Worm (Caenorhabditis elegans) whole organism, L1 larva: Measurements from ENCODE around the gene txt-12.

ENCODE experiments used
- C16A3.4 ChIP-seq: fragments of 150-350 bp; optimal IDR thresholded peaks from 2 replicates; lab custom pipeline; 2014; ENCODE audit warnings: missing biosample characterization, missing genetic modification characterization
- C34B4.2 ChIP-seq: sonication (generic microtip); optimal IDR thresholded peaks from 2 replicates; lab custom pipeline; 2017; ENCODE audit warnings: mild to moderate bottlenecking, missing genetic modification characterization, missing compliant biosample characterization
- F16B12.6 ChIP-seq: fragments of 150-350 bp; optimal IDR thresholded peaks from 2 replicates; lab custom pipeline; 2014; ENCODE audit warnings: missing biosample characterization, missing genetic modification characterization
- Y116A8C.19 ChIP-seq: sonication (generic microtip); optimal IDR thresholded peaks from 2 replicates; lab custom pipeline; 2016; ENCODE audit warnings: missing compliant biosample characterization, missing genetic modification characterization, borderline replicate concordance
- aha-1 ChIP-seq: fragments of 150-350 bp; optimal IDR thresholded peaks from 2 replicates; lab custom pipeline; 2014; ENCODE audit warnings: missing biosample characterization, missing genetic modification characterization
- alr-1 ChIP-seq: fragments of 200-800 bp; sonication (Bioruptor generic); optimal IDR thresholded peaks from 2 replicates; lab custom pipeline; 2018; ENCODE audit warnings: borderline replicate concordance, mild to moderate bottlenecking, missing genetic modification characterization, missing compliant biosample characterization
- aly-2 ChIP-seq: fragments of 150-350 bp; optimal IDR thresholded peaks from 2 replicates; lab custom pipeline; 2014; ENCODE audit warnings: missing biosample characterization, missing genetic modification characterization
- ama-1 ChIP-seq: fragments of 150-350 bp; optimal IDR thresholded peaks from 2 replicates; lab custom pipeline; 2014
- ceh-63 ChIP-seq: fragments of 200-800 bp; sonication (Bioruptor generic); optimal IDR thresholded peaks from 2 replicates; lab custom pipeline; 2018; ENCODE audit warnings: mild to moderate bottlenecking, missing genetic modification characterization, missing compliant biosample characterization
- ceh-90 ChIP-seq: sonication (generic microtip); optimal IDR thresholded peaks from 2 replicates; lab custom pipeline; 2016; ENCODE audit warnings: missing genetic modification characterization, missing compliant biosample characterization
- ces-1 ChIP-seq: fragments of 150-350 bp; optimal IDR thresholded peaks from 2 replicates; lab custom pipeline; 2014; ENCODE audit warnings: missing biosample characterization, missing genetic modification reagents, missing genetic modification characterization
- dpl-1 ChIP-seq, 3 experiments: fragments of 150-350 bp in 2 of 3; sonication (generic microtip) in 1 of 3; optimal IDR thresholded peaks; 2 replicates each; lab custom pipeline; 2014 to 2017; ENCODE audit warnings: missing biosample characterization in 3 of 3, missing genetic modification characterization in 3 of 3, missing genetic modification reagents in 3 of 3
- dsc-1 ChIP-seq: sonication (generic microtip); optimal IDR thresholded peaks from 2 replicates; lab custom pipeline; 2016; ENCODE audit warnings: mild to moderate bottlenecking, missing genetic modification characterization, missing compliant biosample characterization
- efl-1 ChIP-seq, 4 experiments: fragments of 150-350 bp; optimal IDR thresholded peaks in 3 of 4; peaks in 1 of 4; 1 replicate in 1 of 4; 2 replicates in 3 of 4; lab custom pipeline; 2014; ENCODE audit warnings: missing biosample characterization in 2 of 4, missing genetic modification characterization in 2 of 4, missing genetic modification reagents in 2 of 4
- efl-3 ChIP-seq: fragments of 200-800 bp; sonication (Bioruptor generic); optimal IDR thresholded peaks from 2 replicates; lab custom pipeline; 2018; ENCODE audit warnings: mild to moderate bottlenecking, missing genetic modification characterization, missing compliant biosample characterization
- egl-13 ChIP-seq: sonication (generic microtip); optimal IDR thresholded peaks from 2 replicates; lab custom pipeline; 2016; ENCODE audit warnings: missing genotype, missing genetic modification reagents, missing genetic modification characterization, missing compliant biosample characterization
- egl-27 ChIP-seq, 2 experiments: fragments of 150-350 bp in 1 of 2; sonication (generic microtip); optimal IDR thresholded peaks; 3 replicates each; lab custom pipeline; 2017 to 2018; ENCODE audit warnings: missing biosample characterization in 2 of 2, missing genetic modification characterization in 2 of 2, missing genetic modification reagents in 2 of 2
- elt-2 ChIP-seq: sonication (generic microtip); optimal IDR thresholded peaks from 2 replicates; lab custom pipeline; 2016; ENCODE audit warnings: missing genetic modification characterization, mild to moderate bottlenecking, inconsistent platforms, missing compliant biosample characterization, missing genetic modification reagents
- elt-3 ChIP-seq, 6 experiments: fragments of 150-350 bp in 1 of 6; sonication (generic microtip); optimal IDR thresholded peaks; 2 replicates each; lab custom pipeline; 2017 to 2018; ENCODE audit warnings: missing biosample characterization in 6 of 6, missing genetic modification characterization in 6 of 6, inconsistent platforms in 1 of 6
- ets-5 ChIP-seq: fragments of 200-800 bp; sonication (Bioruptor generic); IDR thresholded peaks from 2 replicates; pipeline ENCODE4 v1.3.6; 2022; ENCODE audit warnings: missing genetic modification characterization, missing compliant biosample characterization
- fkh-10 ChIP-seq: sonication (generic microtip); optimal IDR thresholded peaks from 2 replicates; lab custom pipeline; 2017; ENCODE audit warnings: missing biosample characterization, missing genetic modification reagents, missing genetic modification characterization
- fkh-8 ChIP-seq: sonication (generic microtip); optimal IDR thresholded peaks from 2 replicates; lab custom pipeline; 2016; ENCODE audit warnings: mild to moderate bottlenecking, missing genetic modification characterization, missing compliant biosample characterization
- hpl-2 ChIP-seq: fragments of 150-350 bp; optimal IDR thresholded peaks from 2 replicates; lab custom pipeline; 2014; ENCODE audit warnings: missing biosample characterization, missing genetic modification reagents, missing genetic modification characterization
- irx-1 ChIP-seq: sonication (generic microtip); optimal IDR thresholded peaks from 2 replicates; lab custom pipeline; 2016; ENCODE audit warnings: missing genetic modification characterization, missing compliant biosample characterization
- isw-1 ChIP-seq: fragments of 200-800 bp; sonication (Bioruptor generic); IDR thresholded peaks from 2 replicates; pipeline ENCODE4 v1.3.6; 2022; ENCODE audit warnings: missing genetic modification characterization, missing compliant biosample characterization
- jun-1 ChIP-seq: fragments of 150-350 bp; optimal IDR thresholded peaks from 2 replicates; lab custom pipeline; 2014; ENCODE audit warnings: missing biosample characterization, missing genetic modification reagents, missing genetic modification characterization
- lin-13 ChIP-seq: fragments of 150-350 bp; optimal IDR thresholded peaks from 2 replicates; lab custom pipeline; 2014; ENCODE audit warnings: missing biosample characterization, missing genetic modification reagents, missing genetic modification characterization
- lin-14 ChIP-seq: fragments of 200-800 bp; sonication (Bioruptor generic); optimal IDR thresholded peaks from 2 replicates; lab custom pipeline; 2018; ENCODE audit warnings: mild to moderate bottlenecking, missing genetic modification characterization, moderate library complexity, missing compliant biosample characterization
- lin-15B ChIP-seq: fragments of 150-350 bp; sonication (generic microtip); optimal IDR thresholded peaks from 3 replicates; lab custom pipeline; 2014; ENCODE audit warnings: missing biosample characterization, missing genetic modification characterization
- lir-3 ChIP-seq: sonication (generic microtip); optimal IDR thresholded peaks from 2 replicates; lab custom pipeline; 2016; ENCODE audit warnings: mild to moderate bottlenecking, missing genetic modification characterization, moderate library complexity, missing compliant biosample characterization; ENCODE audit not compliant: poor library complexity
- lsy-2 ChIP-seq, 2 experiments: fragments of 150-350 bp; optimal IDR thresholded peaks; 2 replicates each; lab custom pipeline; 2014; ENCODE audit warnings: missing biosample characterization in 2 of 2, missing genetic modification characterization in 2 of 2
- mef-2 ChIP-seq: fragments of 150-350 bp; optimal IDR thresholded peaks from 2 replicates; lab custom pipeline; 2014; ENCODE audit warnings: missing biosample characterization, missing genetic modification characterization
- nhr-19 ChIP-seq: fragments of 200-800 bp; sonication (Bioruptor generic); conservative IDR thresholded peaks from 2 replicates; pipeline ENCODE4 v1.3.6; 2022; ENCODE audit warnings: missing genetic modification characterization, missing compliant biosample characterization
- nhr-237 ChIP-seq: fragments of 150-350 bp; optimal IDR thresholded peaks from 2 replicates; lab custom pipeline; 2014; ENCODE audit warnings: missing biosample characterization, missing genetic modification characterization
- nhr-71 ChIP-seq: sonication (generic microtip); optimal IDR thresholded peaks from 2 replicates; lab custom pipeline; 2016; ENCODE audit warnings: mild to moderate bottlenecking, missing genetic modification characterization, moderate library complexity, missing compliant biosample characterization
- nhr-76 ChIP-seq: sonication (generic microtip); optimal IDR thresholded peaks from 2 replicates; lab custom pipeline; 2017; ENCODE audit warnings: missing biosample characterization, missing genetic modification characterization
- nhr-77 ChIP-seq: fragments of 150-350 bp; optimal IDR thresholded peaks from 2 replicates; lab custom pipeline; 2014; ENCODE audit warnings: missing biosample characterization, missing genetic modification characterization
- nhr-90 ChIP-seq: sonication (generic microtip); optimal IDR thresholded peaks from 2 replicates; lab custom pipeline; 2016; ENCODE audit warnings: mild to moderate bottlenecking, missing genetic modification characterization, missing compliant biosample characterization; ENCODE audit not compliant: poor library complexity
- pax-3 ChIP-seq: fragments of 200-800 bp; sonication (Bioruptor generic); optimal IDR thresholded peaks from 2 replicates; lab custom pipeline; 2018; ENCODE audit warnings: mild to moderate bottlenecking, missing genetic modification characterization, moderate library complexity, missing compliant biosample characterization
- rnt-1 ChIP-seq: sonication (generic microtip); optimal IDR thresholded peaks from 2 replicates; lab custom pipeline; 2016; ENCODE audit warnings: mild to moderate bottlenecking, missing genetic modification characterization, moderate library complexity, missing compliant biosample characterization
- skn-1 ChIP-seq: fragments of 150-350 bp; optimal IDR thresholded peaks from 2 replicates; lab custom pipeline; 2014; ENCODE audit warnings: missing biosample characterization, missing genetic modification characterization
- snpc-4 ChIP-seq: fragments of 150-350 bp; optimal IDR thresholded peaks from 2 replicates; lab custom pipeline; 2014; ENCODE audit warnings: missing biosample characterization, missing genetic modification characterization
- snu-23 ChIP-seq: sonication (generic microtip); optimal IDR thresholded peaks from 2 replicates; lab custom pipeline; 2016; ENCODE audit warnings: missing genetic modification characterization, missing compliant biosample characterization
- sox-4 ChIP-seq: sonication (generic microtip); optimal IDR thresholded peaks from 2 replicates; lab custom pipeline; 2016; ENCODE audit warnings: missing genetic modification characterization, missing compliant biosample characterization
- sup-37 ChIP-seq: fragments of 200-800 bp; sonication (Bioruptor generic); optimal IDR thresholded peaks from 2 replicates; lab custom pipeline; 2018; ENCODE audit warnings: mild to moderate bottlenecking, missing genetic modification characterization, missing compliant biosample characterization
- tlp-1 ChIP-seq: fragments of 150-350 bp; optimal IDR thresholded peaks from 2 replicates; lab custom pipeline; 2014; ENCODE audit warnings: missing biosample characterization, missing genetic modification characterization
- unc-130 ChIP-seq: fragments of 150-350 bp; optimal IDR thresholded peaks from 2 replicates; lab custom pipeline; 2017; ENCODE audit warnings: missing biosample characterization, missing genetic modification characterization, inconsistent platforms
- unc-30 ChIP-seq: sonication (generic microtip); optimal IDR thresholded peaks from 2 replicates; lab custom pipeline; 2017; ENCODE audit warnings: missing biosample characterization, missing genetic modification characterization
- unc-86 ChIP-seq: sonication (generic microtip); optimal IDR thresholded peaks from 2 replicates; lab custom pipeline; 2016; ENCODE audit warnings: missing genetic modification characterization, missing compliant biosample characterization
- vab-15 ChIP-seq: sonication (generic microtip); optimal IDR thresholded peaks from 2 replicates; lab custom pipeline; 2017; ENCODE audit warnings: missing genotype, mild to moderate bottlenecking, missing genetic modification characterization, missing compliant biosample characterization
- xbp-1 ChIP-seq: sonication (generic microtip); optimal IDR thresholded peaks from 2 replicates; lab custom pipeline; 2016; ENCODE audit warnings: missing genetic modification characterization, missing compliant biosample characterization
- ztf-11 ChIP-seq, 2 experiments: sonication (generic microtip); optimal IDR thresholded peaks; 2 replicates each; lab custom pipeline; 2016 to 2017; ENCODE audit warnings: missing genetic modification characterization in 2 of 2, missing biosample characterization in 1 of 2, missing compliant biosample characterization in 1 of 2

txt-12 gene

DNA sequence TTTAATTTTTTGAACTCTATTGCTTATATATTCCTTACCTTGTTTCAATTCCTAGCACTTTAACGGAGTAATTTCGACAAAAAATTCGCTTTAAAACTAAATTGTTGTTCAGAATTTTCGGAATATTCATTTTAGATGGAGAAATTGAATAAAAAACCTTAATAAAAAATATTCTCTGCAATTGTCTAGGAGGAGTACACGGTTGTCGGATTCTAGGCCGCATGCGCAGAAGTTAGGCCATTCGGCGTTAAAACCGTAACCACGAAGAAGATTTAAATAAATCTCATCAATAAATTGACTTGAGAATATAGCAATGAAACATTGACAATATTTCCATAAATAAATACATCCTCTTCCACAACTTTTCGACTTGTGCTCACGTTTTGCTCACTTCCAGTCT lies 10.5 kb upstream of the txt-12 start, which contains the start of the genes C01G10.10 and C01G10.9 (continued):
- no peak for TF ChIP-seq nhr-237
- TF ChIP-seq C16A3.4: peak; percentile 27
- no peak for TF ChIP-seq ceh-63 (GFP tag; lab: Kevin White, UChicago)
- no peak for TF ChIP-seq egl-13 (tag; lab: Kevin White, UChicago)
- peak; percentile 70 for TF ChIP-seq Y116A8C.19 (tag; lab: Kevin White, UChicago)
- TF ChIP-seq lin-15B (tag; lab: Kevin White, UChicago): no peak
- no peak for TF ChIP-seq ama-1 (lab: Kevin White, UChicago)
- peak; percentile 69 for TF ChIP-seq lin-14 (GFP tag; lab: Kevin White, UChicago)
- TF ChIP-seq xbp-1 (tag; lab: Kevin White, UChicago): peak; percentile 77
- peak; percentile 53 for TF ChIP-seq fkh-8 (tag; lab: Kevin White, UChicago)
- TF ChIP-seq sup-37 (GFP tag; lab: Kevin White, UChicago): no peak
- TF ChIP-seq tlp-1 (tag; lab: Kevin White, UChicago): no peak
- TF ChIP-seq snpc-4: peak; percentile 50
- TF ChIP-seq hpl-2 (GFP tag; lab: Kevin White, UChicago): no peak
- no peak for TF ChIP-seq egl-27 (tag; optimal IDR thresholded peaks at IDR 0.05; lab: Kevin White, UChicago)
- peak; percentile 87 for TF ChIP-seq nhr-71 (tag; lab: Kevin White, UChicago)
- TF ChIP-seq skn-1 (tag; lab: Kevin White, UChicago): peak; percentile 38
- peak; percentile 46; the same call in 1 of the 2 replicates for TF ChIP-seq isw-1
- TF ChIP-seq elt-3 (tag; optimal IDR thresholded peaks at IDR 0.05; lab: Kevin White, UChicago): peak in 1 of 6 experiments; percentile 60
- TF ChIP-seq nhr-76 (tag; lab: Kevin White, UChicago): no peak
- TF ChIP-seq fkh-10 (GFP tag; lab: Kevin White, UChicago): no peak
- TF ChIP-seq nhr-90: peak; percentile 92
- TF ChIP-seq unc-30 (tag; lab: Kevin White, UChicago): no peak
- no peak for TF ChIP-seq F16B12.6 (tag; lab: Kevin White, UChicago)
- TF ChIP-seq mef-2 (tag; lab: Kevin White, UChicago): no peak
- no peak for TF ChIP-seq lin-13 (GFP tag; lab: Kevin White, UChicago)
- TF ChIP-seq unc-86 (tag; lab: Kevin White, UChicago): peak; percentile 46
- peak; percentile 97 for TF ChIP-seq rnt-1 (tag; lab: Kevin White, UChicago)
- TF ChIP-seq sox-4 (tag; lab: Kevin White, UChicago): peak; percentile 90
- no peak for TF ChIP-seq C34B4.2 (tag; lab: Kevin White, UChicago)
- TF ChIP-seq efl-3: peak; percentile 54
- peak; percentile 93 for TF ChIP-seq irx-1
- no peak for TF ChIP-seq aha-1 (tag; lab: Kevin White, UChicago)
- TF ChIP-seq snu-23 (GFP tag; lab: Kevin White, UChicago): peak; percentile 86
- peak; percentile 92 for TF ChIP-seq ceh-90 (tag; lab: Kevin White, UChicago)
- TF ChIP-seq elt-2 (tag; lab: Kevin White, UChicago): peak; percentile 67
- TF ChIP-seq nhr-19 (GFP tag; lab: Robert Waterston, UW): peak; percentile 73
- TF ChIP-seq lir-3 (tag; lab: Kevin White, UChicago): peak; percentile 96
- TF ChIP-seq alr-1 (tag; lab: Kevin White, UChicago): no peak
- peak; percentile 34 for TF ChIP-seq unc-130 (tag; lab: Kevin White, UChicago)
- TF ChIP-seq nhr-77 (tag; lab: Kevin White, UChicago): no peak

DNA sequence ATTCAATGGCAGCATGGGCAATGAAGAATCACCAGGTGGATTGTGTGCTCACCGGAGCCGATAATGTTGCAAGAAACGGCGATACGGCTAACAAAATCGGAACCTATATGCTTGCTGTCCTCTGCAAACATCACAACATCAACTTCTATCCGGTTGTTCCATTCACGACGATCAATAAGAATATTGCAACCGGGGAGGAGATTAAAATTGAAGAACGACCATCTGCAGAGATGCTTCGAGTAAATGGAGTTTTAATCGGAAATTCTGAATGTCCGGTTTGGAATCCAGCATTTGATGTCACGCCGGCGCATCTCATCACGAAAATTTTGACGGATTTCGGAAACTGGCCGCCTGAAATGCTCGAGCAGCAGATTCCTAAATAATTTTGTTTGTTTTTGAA lies 9.1 kb upstream of the txt-12 start:
- TF ChIP-seq ces-1 (GFP tag; lab: Kevin White, UChicago) (no peak), dpl-1 (GFP tag; optimal IDR thresholded peaks at IDR 0.05; lab: Kevin White, UChicago) (no peak), ets-5 (GFP tag; lab: Robert Waterston, UW) (no peak), lsy-2 (tag; optimal IDR thresholded peaks at IDR 0.05; lab: Kevin White, UChicago) (peak in 1 of 2 experiments; percentile 19), nhr-71 (tag; lab: Kevin White, UChicago) (peak; percentile 44), jun-1 (tag; lab: Kevin White, UChicago) (no peak), lin-14 (GFP tag; lab: Kevin White, UChicago) (no peak), ztf-11 (tag; optimal IDR thresholded peaks at IDR 0.05; lab: Kevin White, UChicago) (no peak), mef-2 (tag; lab: Kevin White, UChicago) (no peak), ama-1 (lab: Kevin White, UChicago) (peak; percentile 93), pax-3 (tag; lab: Kevin White, UChicago) (peak; percentile 30), aly-2 (tag; lab: Kevin White, UChicago) (peak; percentile 84), elt-3 (tag; optimal IDR thresholded peaks at IDR 0.05; lab: Kevin White, UChicago) (no peak), efl-1 (optimal IDR thresholded peaks at IDR 0.05; lab: Kevin White, UChicago) (no peak), efl-1 (GFP tag; optimal IDR thresholded peaks at IDR 0.05 in 1 of 2; lab: Kevin White, UChicago) (peak in 1 of 2 experiments; percentile 81), dsc-1 (tag; lab: Kevin White, UChicago) (no peak), vab-15 (tag; lab: Kevin White, UChicago) (no peak), rnt-1 (tag; lab: Kevin White, UChicago) (peak; percentile 18)
